Fruit fly (Drosophila melanogaster): ENCODE data around the gene CG12880.

The CG12880 gene

DNA sequence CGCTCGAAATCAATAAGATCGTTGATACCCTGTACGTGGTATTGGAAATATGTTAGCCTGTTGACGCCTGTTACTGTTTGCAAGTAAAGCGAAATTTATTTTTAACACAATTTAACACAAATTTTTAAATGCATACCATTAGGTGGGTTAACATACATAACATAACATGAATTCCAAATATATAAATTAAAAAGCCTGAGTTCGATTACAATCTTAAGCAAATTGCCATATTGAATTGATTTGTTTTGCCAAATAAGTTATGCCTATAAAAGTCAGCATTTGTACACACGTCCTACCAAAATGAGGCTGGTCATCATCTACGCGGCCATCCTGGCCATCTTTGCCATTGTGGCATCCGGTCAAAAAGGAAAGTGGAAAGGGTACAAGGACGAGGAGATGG lies 8.3 kb downstream of the CG12880 start, which contains the start of gene CG43319:
TSS of gene CG43319 (plus strand) at position 301 of the 400 bp plus-strand sequence.
- TF ChIP-seq CG15710 (tag; optimal IDR thresholded peaks at IDR 0.05) (no peak), rn (GFP tag; IDR thresholded peaks at IDR 0.05) (no peak), Ets98B (GFP tag; IDR thresholded peaks at IDR 0.05) (no peak), Pif1A (GFP tag; optimal IDR thresholded peaks at IDR 0.05) (no peak), Snoo (tag; optimal IDR thresholded peaks at IDR 0.05) (no peak), fd96Ca (GFP tag; IDR thresholded peaks at IDR 0.05) (no peak)

- TF ChIP-seq fd96Ca (GFP tag; IDR thresholded peaks at IDR 0.05) (no peak), Snoo (tag; optimal IDR thresholded peaks at IDR 0.05) (no peak), Pif1A (GFP tag; optimal IDR thresholded peaks at IDR 0.05) (no peak), CG15710 (tag; optimal IDR thresholded peaks at IDR 0.05) (no peak), gl (tag; optimal IDR thresholded peaks at IDR 0.05) (no peak), CG4496 (GFP tag; IDR thresholded peaks at IDR 0.05) (no peak), CG17806 (tag; optimal IDR thresholded peaks at IDR 0.05) (no peak), Ets98B (GFP tag; IDR thresholded peaks at IDR 0.05) (no peak), CG14655 (GFP tag; optimal IDR thresholded peaks at IDR 0.05) (no peak), CG9948 (tag; optimal IDR thresholded peaks at IDR 0.05) (no peak), rn (GFP tag; IDR thresholded peaks at IDR 0.05) (no peak), CG32121 (GFP tag; IDR thresholded peaks at IDR 0.05) (no peak), CG34367 (tag; optimal IDR thresholded peaks at IDR 0.05) (no peak), CG8301 (tag; optimal IDR thresholded peaks at IDR 0.05) (no peak), CG12605 (GFP tag; IDR thresholded peaks at IDR 0.05) (no peak)
Measured at dm6 chr3R:27694583-27694982, 8.8 kb downstream of the CG12880 start, which contains the start of gene Acp98AB. TSS of gene Acp98AB (plus strand) at chr3R:27694883.

- TF ChIP-seq CG4496 (GFP tag; IDR thresholded peaks at IDR 0.05), result 0 out of 3 replicates have a peak, but pooled peaks have one; percentile 16
- no peak for TF ChIP-seq CG15710 (tag; optimal IDR thresholded peaks at IDR 0.05)
Measured at dm6 chr3R:27695019-27695418, 9.3 kb downstream of the CG12880 start, which contains the start of gene HSPBAP1. TSS of gene HSPBAP1 (plus strand) at chr3R:27695235.

- 0 out of 3 replicates have a peak, but pooled peaks have one; percentile 23 for TF ChIP-seq CG4496 (GFP tag; IDR thresholded peaks at IDR 0.05)
- no peak for TF ChIP-seq gl (tag; optimal IDR thresholded peaks at IDR 0.05)
- TF ChIP-seq CG14655 (GFP tag; optimal IDR thresholded peaks at IDR 0.05), result no peak
- no peak for TF ChIP-seq CG9948 (tag; optimal IDR thresholded peaks at IDR 0.05)
- TF ChIP-seq CG8301 (tag; optimal IDR thresholded peaks at IDR 0.05), result no peak
- TF ChIP-seq Pif1B (GFP tag; optimal IDR thresholded peaks at IDR 0.05), result no peak
- no peak for TF ChIP-seq CG8159 (tag; optimal IDR thresholded peaks at IDR 0.05)
- TF ChIP-seq CG10348 (GFP tag; IDR thresholded peaks at IDR 0.05), result no peak
Measured at dm6 chr3R:27699540-27700228, 13.9 kb downstream of the CG12880 start, which contains the start of gene ALiX. TSS of gene ALiX (minus strand) at chr3R:27700110.

dm6 chr3R:27700229-27700573 lies 14.4 kb downstream of the CG12880 start, which contains the start of gene btz:
TSS of gene btz (plus strand) at chr3R:27700361.
- TF ChIP-seq CG14655 (GFP tag; optimal IDR thresholded peaks at IDR 0.05), result no peak
- TF ChIP-seq CG4496 (GFP tag; IDR thresholded peaks at IDR 0.05), result no peak
- TF ChIP-seq gl (tag; optimal IDR thresholded peaks at IDR 0.05), result no peak
- no peak for TF ChIP-seq CG8301 (tag; optimal IDR thresholded peaks at IDR 0.05)
- no peak for TF ChIP-seq rn (GFP tag; IDR thresholded peaks at IDR 0.05)

DNA sequence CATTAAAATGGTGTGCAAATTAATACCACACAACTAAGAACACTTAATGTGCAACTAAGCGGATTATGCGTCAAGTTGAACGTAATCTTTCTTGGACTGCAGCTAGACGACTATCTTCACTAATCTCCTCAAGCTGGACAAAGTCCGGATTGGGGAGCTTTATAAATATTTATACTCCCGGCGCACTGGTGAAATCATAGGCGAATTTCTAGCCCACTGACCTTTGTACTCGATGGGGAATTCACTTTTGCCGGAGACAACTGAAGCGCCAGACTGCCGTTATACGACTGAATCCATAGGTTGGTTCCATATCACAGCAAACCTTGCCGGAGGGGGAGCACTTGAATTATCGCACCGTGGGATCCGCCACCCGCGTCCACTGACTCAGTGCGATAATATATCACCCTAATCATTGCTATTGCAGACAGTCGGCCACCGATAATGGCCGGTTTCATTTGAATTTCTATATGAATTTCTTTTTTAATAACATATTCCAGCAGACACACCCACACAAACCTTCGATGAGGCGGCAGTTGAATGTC lies 20.3 kb downstream of the CG12880 start:
- TF ChIP-seq CG12605 (GFP tag; IDR thresholded peaks at IDR 0.05), result no peak
- TF ChIP-seq gl (tag; optimal IDR thresholded peaks at IDR 0.05), result peak; percentile 19
- TF ChIP-seq CG14655 (GFP tag; optimal IDR thresholded peaks at IDR 0.05), result no peak
- no peak for TF ChIP-seq EcR (GFP tag; optimal IDR thresholded peaks at IDR 0.05)
- TF ChIP-seq Ets98B (GFP tag; IDR thresholded peaks at IDR 0.05), result 0 out of 2 replicates have a peak, but pooled peaks have one; percentile 33
- no peak for TF ChIP-seq CG13204 (GFP tag; optimal IDR thresholded peaks at IDR 0.05)
- TF ChIP-seq CG15710 (tag; optimal IDR thresholded peaks at IDR 0.05), result no peak
- no peak for TF ChIP-seq CG8159 (tag; optimal IDR thresholded peaks at IDR 0.05)
- no peak for TF ChIP-seq Snoo (tag; optimal IDR thresholded peaks at IDR 0.05)
- TF ChIP-seq Pif1A (GFP tag; optimal IDR thresholded peaks at IDR 0.05), result no peak
- no peak for TF ChIP-seq rn (GFP tag; IDR thresholded peaks at IDR 0.05)
- TF ChIP-seq fd96Ca (GFP tag; IDR thresholded peaks at IDR 0.05), result peak; percentile 38; the same call in 1 of the 3 replicates
- peak; percentile 27 for TF ChIP-seq CG8301 (tag; optimal IDR thresholded peaks at IDR 0.05)
- no peak for TF ChIP-seq CG32121 (GFP tag; IDR thresholded peaks at IDR 0.05)
- TF ChIP-seq CG17806 (tag; optimal IDR thresholded peaks at IDR 0.05), result no peak

dm6 chr3R:27706581-27707181 lies 20.9 kb downstream of the CG12880 start, which contains the start of the genes CROT and CG12877:
TSS of gene CROT (minus strand) at chr3R:27706751.
TSS of gene CG12877 (plus strand) at chr3R:27707100.
- TF ChIP-seq Ets98B (GFP tag; IDR thresholded peaks at IDR 0.05), result peak; percentile 87
- TF ChIP-seq CG8301 (tag; optimal IDR thresholded peaks at IDR 0.05), result peak; percentile 47
- peak; percentile 82 for TF ChIP-seq fd96Ca (GFP tag; IDR thresholded peaks at IDR 0.05)
- peak; percentile 73 for TF ChIP-seq CG34367 (tag; optimal IDR thresholded peaks at IDR 0.05)
- TF ChIP-seq CG15710 (tag; optimal IDR thresholded peaks at IDR 0.05), result peak; percentile 79
- TF ChIP-seq CG4496 (GFP tag; IDR thresholded peaks at IDR 0.05), result peak; percentile 84
- TF ChIP-seq Pif1A (GFP tag; optimal IDR thresholded peaks at IDR 0.05), result peak; percentile 54
- TF ChIP-seq CG14655 (GFP tag; optimal IDR thresholded peaks at IDR 0.05), result no peak
- peak; percentile 67 for TF ChIP-seq CG17806 (tag; optimal IDR thresholded peaks at IDR 0.05)
- no peak for TF ChIP-seq gl (tag; optimal IDR thresholded peaks at IDR 0.05)
- no peak for TF ChIP-seq D1 (tag; optimal IDR thresholded peaks at IDR 0.05)
- peak; percentile 75 for TF ChIP-seq CG32121 (GFP tag; IDR thresholded peaks at IDR 0.05)
- TF ChIP-seq Snoo (tag; optimal IDR thresholded peaks at IDR 0.05), result peak; percentile 77
- TF ChIP-seq CG12605 (GFP tag; IDR thresholded peaks at IDR 0.05), result no peak
- peak; percentile 49; the same call in 1 of the 2 replicates for TF ChIP-seq rn (GFP tag; IDR thresholded peaks at IDR 0.05)
- TF ChIP-seq EcR (GFP tag; optimal IDR thresholded peaks at IDR 0.05), result no peak
- TF ChIP-seq Pif1B (GFP tag; optimal IDR thresholded peaks at IDR 0.05), result peak; percentile 61
- no peak for TF ChIP-seq CG13204 (GFP tag; optimal IDR thresholded peaks at IDR 0.05)
- peak; percentile 76 for TF ChIP-seq CG9948 (tag; optimal IDR thresholded peaks at IDR 0.05)
- TF ChIP-seq CG8159 (tag; optimal IDR thresholded peaks at IDR 0.05), result peak; percentile 75
- no peak for TF ChIP-seq CG10348 (GFP tag; IDR thresholded peaks at IDR 0.05)
